Fruit fly (Drosophila melanogaster) Kc167 (cell line): ENCODE data around the gene CG32269.

Experiments
- insv ChIP-seq: fragments of >200 bp; optimal IDR thresholded peaks from 3 replicates; lab custom pipeline; 2018; ENCODE audit warnings: missing external identifiers
- ttk ChIP-seq: sonication (Bioruptor generic); optimal IDR thresholded peaks from 2 replicates; lab custom pipeline; 2017; ENCODE audit warnings: missing external identifiers

DNA sequence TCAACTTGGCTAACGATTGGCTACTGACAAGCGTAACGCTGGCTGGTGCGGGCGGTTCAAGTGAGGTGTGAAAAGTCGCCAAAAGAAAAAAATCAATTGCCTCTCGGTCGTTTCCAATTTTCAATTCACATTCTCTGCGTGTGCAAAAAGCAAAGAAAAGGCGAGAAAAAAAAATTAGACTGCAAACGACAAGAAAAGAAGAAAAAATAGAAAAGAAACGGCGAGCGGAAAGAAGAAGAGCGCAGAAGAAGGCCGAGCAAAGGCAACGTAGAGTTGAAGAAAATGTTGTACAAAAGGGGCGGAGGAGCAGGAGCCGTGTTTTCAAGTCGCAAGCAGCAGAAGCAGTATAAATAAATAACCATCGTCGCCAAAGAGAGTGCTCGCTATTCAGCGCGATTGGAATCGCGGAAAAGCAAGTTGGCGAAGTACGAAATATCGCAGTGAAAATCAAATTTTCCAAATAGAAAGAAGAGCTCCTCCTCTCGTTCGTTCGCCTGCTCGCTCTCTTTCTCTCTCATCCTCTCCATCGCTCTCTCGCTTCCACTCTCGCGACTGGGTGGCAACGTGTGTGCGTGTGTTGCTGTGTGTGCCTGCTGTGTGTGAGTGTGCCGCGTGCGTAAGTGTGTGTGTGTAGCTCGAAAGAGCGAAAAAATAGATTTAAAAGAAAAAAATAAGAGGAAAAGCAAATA is 17.1 kb upstream of the CG32269 start:
- no peak for TF ChIP-seq insv
- TF ChIP-seq ttk (lab: Kevin White, UChicago): no peak
